Fruit fly (Drosophila melanogaster) whole organism, embryonic: ENCODE data around the gene DENR.
A peak's percentile ranks its signal among the peaks of the same experiment; 100 is the strongest.

Experiments
- Atf3 ChIP-seq: fragments of 200-800 bp; sonication (Bioruptor generic); optimal IDR thresholded peaks from 3 replicates; lab custom pipeline; 2016; ENCODE audit warnings: missing biosample characterization, missing genetic modification characterization
- Bteb2 ChIP-seq: fragments of 200-800 bp; sonication (Bioruptor generic); optimal IDR thresholded peaks from 2 replicates; lab custom pipeline; 2016; ENCODE audit warnings: missing biosample characterization, missing genetic modification characterization
- CG10267 ChIP-seq: fragments of 200-800 bp; sonication (Bioruptor generic); optimal IDR thresholded peaks from 2 replicates; lab custom pipeline; 2018; ENCODE audit warnings: missing biosample characterization, mild to moderate bottlenecking, missing genetic modification characterization, moderate library complexity
- CG11504 ChIP-seq: fragments of 200-800 bp; sonication (Bioruptor generic); optimal IDR thresholded peaks from 3 replicates; lab custom pipeline; 2019; ENCODE audit warnings: missing biosample characterization, mild to moderate bottlenecking, missing genetic modification characterization, moderate library complexity
- CG11723 ChIP-seq: fragments of 200-800 bp; sonication (Bioruptor generic); optimal IDR thresholded peaks from 2 replicates; lab custom pipeline; 2017; ENCODE audit warnings: missing biosample characterization, mild to moderate bottlenecking, missing genetic modification characterization
- CG12071 ChIP-seq: fragments of 200-800 bp; sonication (Bioruptor generic); optimal IDR thresholded peaks from 3 replicates; lab custom pipeline; 2018; ENCODE audit warnings: missing biosample characterization, mild to moderate bottlenecking, missing genetic modification characterization
- CG12155 ChIP-seq: fragments of 200-800 bp; sonication (Bioruptor generic); optimal IDR thresholded peaks from 3 replicates; lab custom pipeline; 2016; ENCODE audit warnings: missing biosample characterization, missing genetic modification characterization
- CG12391 ChIP-seq: fragments of 200-800 bp; sonication (Bioruptor generic); optimal IDR thresholded peaks from 3 replicates; lab custom pipeline; 2018; ENCODE audit warnings: missing biosample characterization, mild to moderate bottlenecking, missing genetic modification characterization, moderate library complexity
- CG14014 ChIP-seq: fragments of 200-800 bp; sonication (Bioruptor generic); IDR thresholded peaks from 2 replicates; pipeline ENCODE4 v1.3.6; 2022; ENCODE audit warnings: missing biosample characterization, missing genetic modification characterization
- CG1603 ChIP-seq: fragments of 200-800 bp; sonication (Bioruptor generic); optimal IDR thresholded peaks from 2 replicates; lab custom pipeline; 2019; ENCODE audit warnings: missing biosample characterization, mild to moderate bottlenecking, missing genetic modification characterization, moderate library complexity
- CG17359 ChIP-seq: fragments of 200-800 bp; sonication (Bioruptor generic); optimal IDR thresholded peaks from 3 replicates; lab custom pipeline; 2018; ENCODE audit warnings: missing biosample characterization, mild to moderate bottlenecking, missing genetic modification characterization, moderate library complexity
- CG17385 ChIP-seq: fragments of 200-800 bp; sonication (Bioruptor generic); optimal IDR thresholded peaks from 3 replicates; lab custom pipeline; 2018; ENCODE audit warnings: missing biosample characterization, mild to moderate bottlenecking, missing genetic modification characterization
- CG32772 ChIP-seq: fragments of 200-800 bp; sonication (Bioruptor generic); IDR thresholded peaks from 2 replicates; pipeline ENCODE4 v1.3.6; 2022; ENCODE audit warnings: missing biosample characterization, missing genetic modification characterization
- CG33557 ChIP-seq: fragments of 200-800 bp; sonication (Bioruptor generic); optimal IDR thresholded peaks from 2 replicates; lab custom pipeline; 2019; ENCODE audit warnings: missing biosample characterization, mild to moderate bottlenecking, missing genetic modification characterization, moderate library complexity
- CG34422 ChIP-seq: fragments of 200-800 bp; sonication (Bioruptor generic); IDR thresholded peaks from 3 replicates; pipeline ENCODE4 v1.3.6; 2022; ENCODE audit warnings: missing biosample characterization, missing genetic modification characterization
- CG3726 ChIP-seq: fragments of 200-800 bp; sonication (Bioruptor generic); IDR thresholded peaks from 3 replicates; pipeline ENCODE4, ENCODE4 v1.3.6; 2022; ENCODE audit warnings: missing biosample characterization, missing genetic modification characterization
- CG6254 ChIP-seq: fragments of 200-800 bp; sonication (Bioruptor generic); optimal IDR thresholded peaks from 3 replicates; lab custom pipeline; 2017; ENCODE audit warnings: mild to moderate bottlenecking, missing biosample characterization, missing genetic modification reagents, missing genetic modification characterization
- CG7839 ChIP-seq: fragments of 200-800 bp; sonication (Bioruptor generic); optimal IDR thresholded peaks from 3 replicates; lab custom pipeline; 2018; ENCODE audit warnings: missing biosample characterization, mild to moderate bottlenecking, missing genetic modification characterization, moderate library complexity
- CG7963 ChIP-seq: fragments of 200-800 bp; sonication (Bioruptor generic); IDR thresholded peaks from 3 replicates; pipeline ENCODE4 v1.3.6; 2022; ENCODE audit warnings: missing biosample characterization, missing genetic modification characterization; ENCODE audit not compliant: partially characterized antibody
- Dad ChIP-seq: fragments of 200-800 bp; sonication (Bioruptor generic); optimal IDR thresholded peaks from 3 replicates; lab custom pipeline; 2016; ENCODE audit warnings: missing biosample characterization, missing genetic modification characterization
- Gug ChIP-seq: fragments of 200-800 bp; sonication (Bioruptor generic); IDR thresholded peaks from 4 replicates; pipeline ENCODE4 v1.3.6; 2022; ENCODE audit warnings: missing biosample characterization, missing genetic modification characterization
- H2.0 ChIP-seq: fragments of 200-800 bp; sonication (Bioruptor generic); IDR thresholded peaks from 2 replicates; pipeline ENCODE4 v1.3.6; 2022; ENCODE audit warnings: missing biosample characterization, missing genetic modification characterization
- Hand ChIP-seq: fragments of 200-800 bp; sonication (Bioruptor generic); optimal IDR thresholded peaks from 2 replicates; lab custom pipeline; 2017; ENCODE audit warnings: mild to moderate bottlenecking, missing biosample characterization, missing genetic modification reagents, missing genetic modification characterization
- Max ChIP-seq: fragments of 200-800 bp; sonication (Bioruptor generic); optimal IDR thresholded peaks from 2 replicates; lab custom pipeline; 2016; ENCODE audit warnings: missing biosample characterization, mild to moderate bottlenecking, missing genetic modification characterization
- Mes4 ChIP-seq: fragments of 200-800 bp; sonication (Bioruptor generic); optimal IDR thresholded peaks from 2 replicates; lab custom pipeline; 2016; ENCODE audit warnings: missing biosample characterization, missing genetic modification characterization
- NC2α ChIP-seq: fragments of 200-800 bp; sonication (Bioruptor generic); optimal IDR thresholded peaks from 2 replicates; lab custom pipeline; 2016; ENCODE audit warnings: missing biosample characterization, missing genetic modification characterization
- Nf-YC ChIP-seq: fragments of 200-800 bp; optimal IDR thresholded peaks from 3 replicates; lab custom pipeline; 2019; ENCODE audit warnings: missing biosample characterization, mild to moderate bottlenecking, missing genetic modification characterization, moderate library complexity
- Sox100B ChIP-seq: fragments of 200-800 bp; sonication (Bioruptor generic); optimal IDR thresholded peaks from 3 replicates; lab custom pipeline; 2018; ENCODE audit warnings: missing biosample characterization, mild to moderate bottlenecking, missing genetic modification characterization
- da ChIP-seq: fragments of 200-800 bp; sonication (Bioruptor generic); optimal IDR thresholded peaks from 2 replicates; lab custom pipeline; 2016; ENCODE audit warnings: missing biosample characterization, missing genetic modification characterization
- dimm ChIP-seq: fragments of 200-800 bp; sonication (Bioruptor generic); IDR thresholded peaks from 2 replicates; pipeline ENCODE4 v1.3.6; 2022; ENCODE audit warnings: missing biosample characterization, missing genetic modification characterization
- dmrt99B ChIP-seq: fragments of 200-800 bp; sonication (Bioruptor generic); optimal IDR thresholded peaks from 2 replicates; lab custom pipeline; 2018; ENCODE audit warnings: missing biosample characterization, mild to moderate bottlenecking, missing genetic modification characterization, moderate library complexity
- en ChIP-seq: fragments of 200-800 bp; sonication (Bioruptor generic); optimal IDR thresholded peaks from 2 replicates; lab custom pipeline; 2016; ENCODE audit warnings: missing biosample characterization, missing genetic modification characterization
- esg ChIP-seq: fragments of 200-800 bp; sonication (Bioruptor generic); conservative IDR thresholded peaks from 2 replicates; pipeline ENCODE4 v1.3.6; 2022; ENCODE audit warnings: missing biosample characterization, missing genetic modification characterization
- gem ChIP-seq: fragments of 200-800 bp; sonication (Bioruptor generic); optimal IDR thresholded peaks from 2 replicates; lab custom pipeline; 2019; ENCODE audit warnings: missing biosample characterization, mild to moderate bottlenecking, missing genetic modification characterization, moderate library complexity
- grau ChIP-seq: fragments of 200-800 bp; optimal IDR thresholded peaks from 3 replicates; lab custom pipeline; 2019; ENCODE audit warnings: missing biosample characterization, mild to moderate bottlenecking, missing genetic modification characterization, moderate library complexity
- insv ChIP-seq, 2 experiments: fragments of 200-800 bp; sonication (Bioruptor generic); optimal IDR thresholded peaks; 3 replicates each; lab custom pipeline; 2016 to 2018; ENCODE audit warnings: missing biosample characterization in 2 of 2, missing genetic modification characterization in 2 of 2
- kah ChIP-seq: fragments of 200-800 bp; sonication (Bioruptor generic); optimal IDR thresholded peaks from 2 replicates; lab custom pipeline; 2018; ENCODE audit warnings: missing biosample characterization, mild to moderate bottlenecking, missing genetic modification characterization
- lmd ChIP-seq: fragments of 200-800 bp; sonication (Bioruptor generic); IDR thresholded peaks from 2 replicates; pipeline ENCODE4 v1.3.6; 2022; ENCODE audit warnings: missing biosample characterization, missing genetic modification characterization
- mirr ChIP-seq: fragments of 200-800 bp; sonication (Bioruptor generic); optimal IDR thresholded peaks from 3 replicates; lab custom pipeline; 2018; ENCODE audit warnings: missing biosample characterization, mild to moderate bottlenecking, missing genetic modification characterization
- pfk ChIP-seq: fragments of 200-800 bp; sonication (Bioruptor generic); optimal IDR thresholded peaks from 2 replicates; lab custom pipeline; 2018; ENCODE audit warnings: missing biosample characterization, mild to moderate bottlenecking, missing genetic modification characterization, moderate library complexity
- pnt ChIP-seq: fragments of 200-800 bp; sonication (Bioruptor generic); optimal IDR thresholded peaks from 3 replicates; lab custom pipeline; 2016; ENCODE audit warnings: missing biosample characterization, missing genetic modification characterization
- psq ChIP-seq: fragments of 200-800 bp; sonication (Bioruptor generic); optimal IDR thresholded peaks from 2 replicates; lab custom pipeline; 2017; ENCODE audit warnings: missing biosample characterization, missing genetic modification characterization
- row ChIP-seq: fragments of 200-800 bp; sonication (Bioruptor generic); IDR thresholded peaks from 3 replicates; pipeline ENCODE4 v1.3.6; 2022; ENCODE audit warnings: missing biosample characterization, missing genetic modification characterization
- salm ChIP-seq: fragments of 200-800 bp; sonication (Bioruptor generic); optimal IDR thresholded peaks from 2 replicates; lab custom pipeline; 2018; ENCODE audit warnings: missing biosample characterization, mild to moderate bottlenecking, missing genetic modification characterization
- seq ChIP-seq: fragments of 200-800 bp; sonication (Bioruptor generic); IDR thresholded peaks from 2 replicates; pipeline ENCODE4 v1.3.6; 2022; ENCODE audit warnings: missing biosample characterization, missing genetic modification characterization
- sima ChIP-seq: fragments of 200-800 bp; sonication (Bioruptor generic); optimal IDR thresholded peaks from 2 replicates; lab custom pipeline; 2016; ENCODE audit warnings: missing biosample characterization, missing genetic modification characterization
- sisA ChIP-seq: fragments of 200-800 bp; sonication (Bioruptor generic); IDR thresholded peaks from 2 replicates; pipeline ENCODE4 v1.3.6; 2022; ENCODE audit warnings: missing biosample characterization, missing genetic modification characterization
- tgo ChIP-seq: fragments of 200-800 bp; sonication (Bioruptor generic); IDR thresholded peaks from 3 replicates; pipeline ENCODE4 v1.3.6; 2022; ENCODE audit warnings: missing biosample characterization, missing genetic modification characterization
- vfl ChIP-seq: fragments of 200-800 bp; sonication (Bioruptor generic); optimal IDR thresholded peaks from 2 replicates; lab custom pipeline; 2016; ENCODE audit warnings: missing biosample characterization, missing genetic modification characterization

Gene DENR

DNA sequence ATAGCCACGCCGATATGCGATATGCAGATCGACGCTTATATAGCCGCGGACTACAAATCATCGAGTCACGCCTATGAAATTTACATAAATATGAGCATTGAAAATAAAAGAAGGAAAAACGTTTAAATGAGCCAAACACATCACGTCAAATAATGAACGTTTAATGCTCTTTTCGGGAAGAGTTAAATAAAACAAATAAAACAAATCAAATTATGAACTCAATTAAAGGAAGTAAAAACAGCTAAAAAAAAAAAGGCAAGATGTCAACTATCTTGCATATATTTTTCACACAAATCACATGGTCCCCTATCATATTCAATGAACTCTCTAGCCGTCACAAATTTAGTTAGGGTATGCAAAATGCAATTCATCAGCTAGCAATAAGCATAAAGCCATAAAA lies 18.7 kb downstream of the DENR start (continued):
- TF ChIP-seq en (GFP tag; lab: Kevin White, UChicago), result no peak
- TF ChIP-seq CG34422 (GFP tag; lab: Robert Waterston, UW), result no peak
- TF ChIP-seq pnt (GFP tag; lab: Kevin White, UChicago), result peak; percentile 14
- TF ChIP-seq lmd (GFP tag; lab: Robert Waterston, UW), result no peak
- TF ChIP-seq Bteb2 (GFP tag; lab: Kevin White, UChicago), result no peak
- peak; percentile 5 for TF ChIP-seq CG12391
- TF ChIP-seq row (GFP tag; lab: Robert Waterston, UW), result peak; percentile 57
- TF ChIP-seq H2.0 (GFP tag; lab: Robert Waterston, UW), result no peak
- TF ChIP-seq Dad, result no peak
- peak; percentile 52 for TF ChIP-seq gem (tag; lab: Kevin White, UChicago)
- TF ChIP-seq Nf-YC (tag; lab: Kevin White, UChicago), result no peak
- peak; percentile 37 for TF ChIP-seq CG7839
- TF ChIP-seq mirr (GFP tag; lab: Kevin White, UChicago), result no peak
- peak; percentile 17 for TF ChIP-seq Sox100B (GFP tag; lab: Kevin White, UChicago)
- no peak for TF ChIP-seq vfl (GFP tag; lab: Kevin White, UChicago)
- TF ChIP-seq CG33557 (GFP tag; lab: Kevin White, UChicago), result no peak

DNA sequence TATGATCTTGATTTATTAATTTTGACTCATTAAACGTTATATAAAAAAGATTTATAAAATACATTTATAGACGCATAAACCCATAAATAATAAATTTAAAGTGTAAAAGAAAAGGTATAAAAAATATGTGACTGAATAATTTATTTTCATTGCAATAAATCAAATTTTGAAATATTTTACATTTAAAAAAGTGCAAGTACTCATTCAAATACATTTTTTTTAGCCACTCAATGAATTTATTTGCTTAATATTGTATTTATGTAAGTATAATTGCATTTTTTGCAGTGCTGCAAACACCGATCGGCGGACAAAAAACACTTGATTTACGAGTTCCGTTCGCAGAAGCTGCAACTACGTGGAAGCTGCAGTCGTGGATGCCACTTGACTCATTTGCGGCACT lies 26.6 kb downstream of the DENR start:
- no peak for TF ChIP-seq NC2α
- peak; percentile 20 for TF ChIP-seq dmrt99B
- no peak for TF ChIP-seq pfk (GFP tag; lab: Kevin White, UChicago)
- TF ChIP-seq CG11504 (tag; lab: Kevin White, UChicago), result peak; percentile 16

dm6 chrX:16854746-16855145 lies 31.6 kb downstream of the DENR start:
- TF ChIP-seq CG17385 (GFP tag; lab: Kevin White, UChicago) (peak; percentile 50), CG11723 (GFP tag; lab: Kevin White, UChicago) (peak; percentile 23), insv (GFP tag; optimal IDR thresholded peaks at IDR 0.05; lab: Kevin White, UChicago) (no peak), CG14014 (GFP tag; lab: Robert Waterston, UW) (0 out of 2 replicates have a peak, but pooled peaks have one; percentile 23), sisA (GFP tag; lab: Robert Waterston, UW) (peak; percentile 51; the same call in 1 of the 2 replicates), esg (peak; percentile 47), CG32772 (0 out of 2 replicates have a peak, but pooled peaks have one; percentile 30), CG12071 (peak; percentile 43), Max (GFP tag; lab: Kevin White, UChicago) (no peak), Mes4 (GFP tag; lab: Kevin White, UChicago) (no peak), tgo (GFP tag; lab: Robert Waterston, UW) (peak; percentile 61; the same call in 2 of the 3 replicates), Atf3 (GFP tag; lab: Kevin White, UChicago) (no peak), CG1603 (tag; lab: Kevin White, UChicago) (no peak), CG7963 (no peak), seq (GFP tag; lab: Robert Waterston, UW) (0 out of 2 replicates have a peak, but pooled peaks have one; percentile 48), Gug (GFP tag; lab: Robert Waterston, UW) (no peak), Hand (no peak), da (GFP tag; lab: Kevin White, UChicago) (no peak), psq (GFP tag; lab: Kevin White, UChicago) (no peak), CG11504 (tag; lab: Kevin White, UChicago) (peak; percentile 83), dimm (GFP tag; lab: Robert Waterston, UW) (no peak), CG17359 (peak; percentile 65), CG12155 (GFP tag; lab: Kevin White, UChicago) (no peak), CG6254 (peak; percentile 3), kah (GFP tag; lab: Kevin White, UChicago) (peak; percentile 11), CG3726 (GFP tag; lab: Robert Waterston, UW) (no peak), sima (GFP tag; lab: Kevin White, UChicago) (no peak), CG10267 (tag; lab: Kevin White, UChicago) (peak; percentile 52), grau (tag; lab: Kevin White, UChicago) (peak; percentile 63), salm (peak; percentile 39)
